Worm (Caenorhabditis elegans) whole organism, young adult: ENCODE measurements around the gene ZK287.1.

Source experiments
- C06A6.2 ChIP-seq: fragments of 200-800 bp; sonication (Bioruptor generic); conservative IDR thresholded peaks from 2 replicates; pipeline ENCODE4 v1.3.6; 2022; ENCODE audit warnings: missing genetic modification characterization, missing compliant biosample characterization
- C17E4.6 ChIP-seq: fragments of 200-800 bp; sonication (Bioruptor generic); IDR thresholded peaks from 2 replicates; pipeline ENCODE4 v1.3.6; 2022; ENCODE audit warnings: missing genetic modification reagents, missing genetic modification characterization, missing compliant biosample characterization
- F23B12.7 ChIP-seq: sonication (generic microtip); optimal IDR thresholded peaks from 2 replicates; lab custom pipeline; 2017; ENCODE audit warnings: missing genetic modification characterization, mild to moderate bottlenecking, missing compliant biosample characterization, antibody characterized with exemption, moderate library complexity; ENCODE audit not compliant: insufficient read depth
- T07F8.4 ChIP-seq: sonication (generic microtip); optimal IDR thresholded peaks from 2 replicates; lab custom pipeline; 2016; ENCODE audit warnings: mild to moderate bottlenecking, missing genetic modification characterization, moderate library complexity, missing compliant biosample characterization
- T26A5.8 ChIP-seq: sonication (generic microtip); optimal IDR thresholded peaks from 2 replicates; lab custom pipeline; 2016; ENCODE audit warnings: missing genetic modification characterization, missing compliant biosample characterization
- Y53F4B.3 ChIP-seq: fragments of 200-800 bp; sonication (Bioruptor generic); IDR thresholded peaks from 2 replicates; pipeline ENCODE4 v1.3.6; 2022; ENCODE audit warnings: missing genetic modification reagents, missing genetic modification characterization, missing compliant biosample characterization
- Y79H2A.3 ChIP-seq: fragments of 200-800 bp; sonication (Bioruptor generic); conservative IDR thresholded peaks from 2 replicates; pipeline ENCODE4 v1.3.6; 2022; ENCODE audit warnings: missing genetic modification reagents, missing genetic modification characterization, missing compliant biosample characterization
- akir-1 ChIP-seq: fragments of 200-800 bp; sonication (Bioruptor generic); optimal IDR thresholded peaks from 2 replicates; lab custom pipeline; 2018; ENCODE audit warnings: mild to moderate bottlenecking, missing genetic modification characterization, moderate library complexity, missing compliant biosample characterization
- atf-7 ChIP-seq: sonication (generic microtip); optimal IDR thresholded peaks from 2 replicates; lab custom pipeline; 2017; ENCODE audit warnings: mild to moderate bottlenecking, missing genetic modification characterization, missing compliant biosample characterization
- attf-6 ChIP-seq: fragments of 200-800 bp; sonication (Bioruptor generic); IDR thresholded peaks from 2 replicates; pipeline ENCODE4 v1.3.6; 2022; ENCODE audit warnings: missing genetic modification reagents, missing genetic modification characterization, missing compliant biosample characterization
- cebp-2 ChIP-seq: fragments of 200-800 bp; sonication (Bioruptor generic); IDR thresholded peaks from 2 replicates; pipeline ENCODE4 v1.3.6; 2022; ENCODE audit warnings: missing genetic modification characterization, missing compliant biosample characterization
- ceh-100 ChIP-seq: fragments of 200-800 bp; sonication (Bioruptor generic); IDR thresholded peaks from 2 replicates; pipeline ENCODE4 v1.3.6; 2022; ENCODE audit warnings: missing genetic modification reagents, missing genetic modification characterization, missing compliant biosample characterization
- chd-7 ChIP-seq: sonication (generic microtip); optimal IDR thresholded peaks from 2 replicates; lab custom pipeline; 2016; ENCODE audit warnings: mild to moderate bottlenecking, missing genetic modification characterization, moderate library complexity, missing compliant biosample characterization
- dox-1 ChIP-seq: fragments of 200-800 bp; sonication (Bioruptor generic); IDR thresholded peaks from 2 replicates; pipeline ENCODE4 v1.3.6; 2022; ENCODE audit warnings: missing genetic modification reagents, missing genetic modification characterization, missing compliant biosample characterization
- egl-18 ChIP-seq: fragments of 200-800 bp; sonication (Bioruptor generic); IDR thresholded peaks from 2 replicates; pipeline ENCODE4 v1.3.6; 2022; ENCODE audit warnings: missing genetic modification reagents, missing genetic modification characterization, missing compliant biosample characterization
- egrh-3 ChIP-seq: fragments of 200-800 bp; sonication (Bioruptor generic); IDR thresholded peaks from 2 replicates; pipeline ENCODE4 v1.3.6; 2022; ENCODE audit warnings: missing genetic modification reagents, missing genetic modification characterization, missing compliant biosample characterization
- ekl-4 ChIP-seq: fragments of 200-800 bp; sonication (Bioruptor generic); IDR thresholded peaks from 2 replicates; pipeline ENCODE4 v1.3.6; 2022; ENCODE audit warnings: missing genetic modification reagents, missing genetic modification characterization, missing compliant biosample characterization
- hlh-12 ChIP-seq: sonication (generic microtip); optimal IDR thresholded peaks from 2 replicates; lab custom pipeline; 2016; ENCODE audit warnings: missing genetic modification characterization, missing compliant biosample characterization
- hsf-1 ChIP-seq: fragments of 200-800 bp; sonication (Bioruptor generic); IDR thresholded peaks from 2 replicates; pipeline ENCODE4 v1.3.6; 2022; ENCODE audit warnings: missing genetic modification reagents, missing genetic modification characterization, missing compliant biosample characterization
- let-526 ChIP-seq: fragments of 200-800 bp; sonication (Bioruptor generic); IDR thresholded peaks from 2 replicates; pipeline ENCODE4 v1.3.6; 2022; ENCODE audit warnings: missing genetic modification reagents, missing genetic modification characterization, missing compliant biosample characterization
- let-607 ChIP-seq, 2 experiments: fragments of 200-800 bp in 1 of 2; sonication (Bioruptor generic) in 1 of 2; sonication (generic microtip) in 1 of 2; optimal IDR thresholded peaks; 2 replicates each; lab custom pipeline; 2016 to 2018; ENCODE audit warnings: mild to moderate bottlenecking in 2 of 2, missing compliant biosample characterization in 2 of 2, missing genetic modification characterization in 2 of 2, moderate library complexity in 2 of 2, missing genotype in 1 of 2
- madf-6 ChIP-seq: fragments of 200-800 bp; sonication (Bioruptor generic); IDR thresholded peaks from 2 replicates; pipeline ENCODE4 v1.3.6; 2022; ENCODE audit warnings: missing genetic modification reagents, missing genetic modification characterization, missing compliant biosample characterization
- madf-8 ChIP-seq: fragments of 200-800 bp; sonication (Bioruptor generic); conservative IDR thresholded peaks from 2 replicates; pipeline ENCODE4 v1.3.6; 2022; ENCODE audit warnings: missing genetic modification reagents, missing genetic modification characterization, missing compliant biosample characterization
- mcd-1 ChIP-seq: fragments of 200-800 bp; sonication (Bioruptor generic); IDR thresholded peaks from 2 replicates; pipeline ENCODE4 v1.3.6; 2022; ENCODE audit warnings: missing genetic modification reagents, missing genetic modification characterization, missing compliant biosample characterization
- mes-4 ChIP-seq: sonication (generic microtip); optimal IDR thresholded peaks from 2 replicates; lab custom pipeline; 2016; ENCODE audit warnings: missing genotype, missing genetic modification characterization, missing compliant biosample characterization
- nfya-2 ChIP-seq: fragments of 200-800 bp; sonication (Bioruptor generic); IDR thresholded peaks from 2 replicates; pipeline ENCODE4 v1.3.6; 2022; ENCODE audit warnings: missing genetic modification reagents, missing genetic modification characterization, missing compliant biosample characterization
- nhr-120 ChIP-seq: fragments of 200-800 bp; sonication (Bioruptor generic); IDR thresholded peaks from 2 replicates; pipeline ENCODE4 v1.3.6; 2022; ENCODE audit warnings: missing genetic modification characterization, missing compliant biosample characterization
- nhr-27 ChIP-seq: fragments of 200-800 bp; sonication (Bioruptor generic); optimal IDR thresholded peaks from 2 replicates; lab custom pipeline; 2018; ENCODE audit warnings: mild to moderate bottlenecking, missing genetic modification characterization, moderate library complexity, missing compliant biosample characterization
- pbrm-1 ChIP-seq: fragments of 200-800 bp; sonication (Bioruptor generic); IDR thresholded peaks from 2 replicates; pipeline ENCODE4 v1.3.6; 2022; ENCODE audit warnings: missing genetic modification reagents, missing genetic modification characterization, missing compliant biosample characterization
- pha-4 ChIP-seq: fragments of 150-350 bp; sonication (generic microtip); optimal IDR thresholded peaks from 2 replicates; lab custom pipeline; 2014; ENCODE audit warnings: missing biosample characterization, missing genetic modification reagents, missing genetic modification characterization
- sea-2 ChIP-seq: fragments of 200-800 bp; sonication (Bioruptor generic); IDR thresholded peaks from 2 replicates; pipeline ENCODE4 v1.3.6; 2022; ENCODE audit warnings: missing genetic modification characterization, missing compliant biosample characterization
- snpc-1.1 ChIP-seq: sonication (generic microtip); optimal IDR thresholded peaks from 2 replicates; lab custom pipeline; 2017; ENCODE audit warnings: missing genetic modification characterization, mild to moderate bottlenecking, missing compliant biosample characterization, antibody characterized with exemption, moderate library complexity, missing genotype, missing genetic modification reagents; ENCODE audit not compliant: insufficient read depth
- snpc-3.4 ChIP-seq: sonication (generic microtip); optimal IDR thresholded peaks from 2 replicates; lab custom pipeline; 2017; ENCODE audit warnings: missing genetic modification characterization, mild to moderate bottlenecking, missing compliant biosample characterization, antibody characterized with exemption, moderate library complexity, missing genotype, missing genetic modification reagents
- snpc-4 ChIP-seq, 5 experiments: fragments of 150-350 bp in 1 of 5; sonication (generic microtip) in 4 of 5; optimal IDR thresholded peaks; 2 replicates each; lab custom pipeline; 2014 to 2018; ENCODE audit warnings: missing genetic modification characterization in 5 of 5, missing biosample characterization in 3 of 5, antibody characterized with exemption in 2 of 5, mild to moderate bottlenecking in 2 of 5, missing compliant biosample characterization in 2 of 5, missing genotype in 2 of 5, moderate library complexity in 2 of 5, missing genetic modification reagents in 1 of 5
- tbx-9 ChIP-seq: sonication (generic microtip); optimal IDR thresholded peaks from 2 replicates; lab custom pipeline; 2016; ENCODE audit warnings: borderline replicate concordance, missing genetic modification characterization, inconsistent platforms, missing compliant biosample characterization
- zfh-2 ChIP-seq: fragments of 200-800 bp; sonication (Bioruptor generic); conservative IDR thresholded peaks from 2 replicates; pipeline ENCODE4 v1.3.6; 2022; ENCODE audit warnings: missing genetic modification reagents, missing genetic modification characterization, missing compliant biosample characterization
- ztf-3 ChIP-seq: fragments of 200-800 bp; sonication (Bioruptor generic); optimal IDR thresholded peaks from 2 replicates; lab custom pipeline; 2018; ENCODE audit warnings: mild to moderate bottlenecking, missing genetic modification characterization, missing compliant biosample characterization

Gene ZK287.1

ce11 chrV:9629114-9629513 lies 37.4 kb upstream of the ZK287.1 start, which contains the start of gene idpc-3:
Gene idpc-3 (minus strand): TSS chrV:9629214.
- no peak for TF ChIP-seq Y53F4B.3 (GFP tag; lab: Robert Waterston, UW)
- TF ChIP-seq ceh-100 (GFP tag; lab: Robert Waterston, UW), result no peak
- no peak for TF ChIP-seq snpc-3.4 (tag; lab: Kevin White, UChicago)
- TF ChIP-seq chd-7 (tag; lab: Kevin White, UChicago), result no peak
- no peak for TF ChIP-seq madf-6
- TF ChIP-seq mes-4, result no peak
- no peak for TF ChIP-seq cebp-2 (GFP tag; lab: Robert Waterston, UW)
- no peak for TF ChIP-seq let-526
- no peak for TF ChIP-seq Y79H2A.3 (GFP tag; lab: Robert Waterston, UW)
- no peak for TF ChIP-seq sea-2
- no peak for TF ChIP-seq pha-4 (tag; lab: Kevin White, UChicago)
- no peak for TF ChIP-seq nhr-27 (tag; lab: Kevin White, UChicago)
- TF ChIP-seq pbrm-1 (GFP tag; lab: Robert Waterston, UW), result no peak
- TF ChIP-seq tbx-9, result no peak
- no peak for TF ChIP-seq T26A5.8 (tag; lab: Kevin White, UChicago)
- no peak for TF ChIP-seq atf-7 (tag; lab: Kevin White, UChicago)

- no peak for TF ChIP-seq mcd-1
- TF ChIP-seq snpc-4 (GFP tag; optimal IDR thresholded peaks at IDR 0.05; lab: Kevin White, UChicago), result no peak
- TF ChIP-seq snpc-4 (tag; optimal IDR thresholded peaks at IDR 0.05; lab: Kevin White, UChicago), result no peak
- no peak for TF ChIP-seq ztf-3
Measured at ce11 chrV:9629643-9630042, 36.9 kb upstream of the ZK287.1 start, which contains the start of gene col-146. Gene col-146 (plus strand): TSS chrV:9629943.

ce11 chrV:9630542-9630941 lies 36.0 kb upstream of the ZK287.1 start:
- no peak for TF ChIP-seq hsf-1 (GFP tag; lab: Robert Waterston, UW)
- TF ChIP-seq ekl-4 (GFP tag; lab: Robert Waterston, UW), result no peak
- no peak for TF ChIP-seq hlh-12 (tag; lab: Kevin White, UChicago)
- TF ChIP-seq pbrm-1 (GFP tag; lab: Robert Waterston, UW), result no peak
- TF ChIP-seq zfh-2 (GFP tag; lab: Robert Waterston, UW), result peak; percentile 72
- no peak for TF ChIP-seq nfya-2 (GFP tag; lab: Robert Waterston, UW)
- TF ChIP-seq snpc-1.1 (tag; lab: Kevin White, UChicago), result no peak
- peak; percentile 32; the same call in 1 of the 2 replicates for TF ChIP-seq mcd-1
- TF ChIP-seq akir-1 (GFP tag; lab: Kevin White, UChicago), result no peak
- peak; percentile 97 for TF ChIP-seq egrh-3
- peak; percentile 34; the same call in 1 of the 2 replicates for TF ChIP-seq dox-1 (GFP tag; lab: Robert Waterston, UW)
- no peak for TF ChIP-seq egl-18 (GFP tag; lab: Robert Waterston, UW)
- TF ChIP-seq tbx-9, result no peak

- no peak for TF ChIP-seq Y79H2A.3 (GFP tag; lab: Robert Waterston, UW)
- TF ChIP-seq akir-1 (GFP tag; lab: Kevin White, UChicago), result no peak
- TF ChIP-seq madf-6, result no peak
- TF ChIP-seq let-607 (tag; optimal IDR thresholded peaks at IDR 0.05; lab: Kevin White, UChicago), result no peak
- TF ChIP-seq snpc-4 (GFP tag; optimal IDR thresholded peaks at IDR 0.05; lab: Kevin White, UChicago), result no peak
- TF ChIP-seq snpc-4 (tag; optimal IDR thresholded peaks at IDR 0.05; lab: Kevin White, UChicago), result no peak
- no peak for TF ChIP-seq C17E4.6
- no peak for TF ChIP-seq T07F8.4 (tag; lab: Kevin White, UChicago)
- no peak for TF ChIP-seq C06A6.2
- no peak for TF ChIP-seq F23B12.7 (tag; lab: Kevin White, UChicago)
- TF ChIP-seq T26A5.8 (tag; lab: Kevin White, UChicago), result no peak
- no peak for TF ChIP-seq nhr-120
- TF ChIP-seq attf-6 (GFP tag; lab: Robert Waterston, UW), result no peak
- no peak for TF ChIP-seq madf-8 (GFP tag; lab: Robert Waterston, UW)
- TF ChIP-seq ceh-100 (GFP tag; lab: Robert Waterston, UW), result no peak
Measured at ce11 chrV:9630944-9631343, 35.5 kb upstream of the ZK287.1 start, which contains the start of gene T06E4.5. Gene T06E4.5 (plus strand): TSS chrV:9631244.
